Worm (Caenorhabditis elegans) whole organism, L2 larva: ENCODE data around the gene F21D12.3.

Source experiments
- R02D3.7 ChIP-seq: fragments of 150-350 bp; optimal IDR thresholded peaks from 2 replicates; lab custom pipeline; 2014; ENCODE audit warnings: missing biosample characterization, missing genetic modification characterization
- aly-2 ChIP-seq: fragments of 150-350 bp; optimal IDR thresholded peaks from 2 replicates; lab custom pipeline; 2014; ENCODE audit warnings: missing biosample characterization, missing genetic modification characterization
- lin-39 ChIP-seq: fragments of 150-350 bp; optimal IDR thresholded peaks from 2 replicates; lab custom pipeline; 2014; ENCODE audit warnings: missing biosample characterization, missing genetic modification reagents, missing genetic modification characterization
- lsy-2 ChIP-seq, 2 experiments: fragments of 150-350 bp in 1 of 2; sonication (generic microtip) in 1 of 2; optimal IDR thresholded peaks; 2 replicates each; lab custom pipeline; 2014 to 2017; ENCODE audit warnings: missing biosample characterization in 2 of 2, missing genetic modification characterization in 2 of 2
- nhr-12 ChIP-seq: fragments of 150-350 bp; optimal IDR thresholded peaks from 2 replicates; lab custom pipeline; 2014; ENCODE audit warnings: missing biosample characterization, missing genetic modification characterization
- nhr-21 ChIP-seq: fragments of 150-350 bp; optimal IDR thresholded peaks from 2 replicates; lab custom pipeline; 2014; ENCODE audit warnings: missing biosample characterization, missing genetic modification characterization

DNA sequence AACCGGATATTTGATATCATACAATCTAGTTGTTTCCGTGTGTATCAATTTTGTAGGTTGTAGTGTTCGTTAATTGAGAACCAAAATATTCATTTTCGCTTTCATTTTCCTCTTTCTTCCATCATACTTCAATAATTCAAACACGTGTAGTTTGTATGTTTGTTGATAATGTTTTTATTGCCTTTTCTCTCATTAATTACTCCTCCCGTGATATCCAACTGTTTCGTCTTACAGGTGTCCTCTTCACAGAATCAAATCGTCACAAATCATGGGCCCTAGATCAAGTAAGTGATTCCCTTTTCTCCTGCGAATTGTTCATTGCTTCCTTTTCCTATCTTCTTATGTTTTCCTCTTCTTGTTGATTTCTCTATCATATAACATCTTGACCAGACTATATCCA is 15.2 kb upstream of the F21D12.3 start, which contains the start of gene nhr-21:
- TF ChIP-seq lin-39 (tag; lab: Kevin White, UChicago) (no peak), R02D3.7 (tag; lab: Kevin White, UChicago) (no peak), lsy-2 (tag; optimal IDR thresholded peaks at IDR 0.05; lab: Kevin White, UChicago) (peak in 1 of 2 experiments; percentile 56), nhr-21 (no peak), nhr-12 (tag; lab: Kevin White, UChicago) (no peak), aly-2 (tag; lab: Kevin White, UChicago) (no peak)
